Worm (Caenorhabditis elegans): ENCODE measurements around the gene K11H12.6.

K11H12.6 gene

DNA sequence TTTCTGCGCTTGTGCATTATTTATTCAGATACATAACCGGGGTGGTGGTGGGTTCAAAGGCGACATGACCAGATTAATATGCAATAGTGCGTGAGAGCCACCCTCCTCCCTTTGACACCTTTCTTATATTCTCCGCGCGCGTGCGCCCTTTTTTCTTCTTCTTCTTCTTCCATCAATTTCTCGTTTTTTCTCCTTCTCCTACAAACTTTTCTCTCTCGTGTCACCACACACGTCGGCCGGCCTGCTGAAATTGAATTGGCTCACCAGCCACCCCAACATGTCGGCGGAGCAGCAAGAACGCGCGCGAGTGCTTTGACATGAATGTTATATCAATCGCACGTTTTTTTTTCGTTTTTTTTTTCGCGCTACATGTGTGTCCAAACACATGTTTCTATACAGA is 7.5 kb upstream of the K11H12.6 start:
- no peak for TF ChIP-seq mdl-1 (tag; optimal IDR thresholded peaks at IDR 0.05)
- TF ChIP-seq nhr-90 (tag; optimal IDR thresholded peaks at IDR 0.05; ENCODE audit: poor library complexity): no peak
- no peak for TF ChIP-seq zag-1 (tag; optimal IDR thresholded peaks at IDR 0.05)
- TF ChIP-seq nhr-71 (tag; optimal IDR thresholded peaks at IDR 0.05): peak; percentile 33
- TF ChIP-seq vab-15 (tag; optimal IDR thresholded peaks at IDR 0.05): no peak
- no peak for TF ChIP-seq ces-1 (GFP tag; optimal IDR thresholded peaks at IDR 0.05)
- TF ChIP-seq blmp-1 (tag; optimal IDR thresholded peaks at IDR 0.05): no peak
- TF ChIP-seq C04F5.9 (tag; optimal IDR thresholded peaks at IDR 0.05): no peak
- TF ChIP-seq sup-37 (GFP tag; optimal IDR thresholded peaks at IDR 0.05): no peak
- TF ChIP-seq aly-2 (tag; optimal IDR thresholded peaks at IDR 0.05): no peak
- TF ChIP-seq nhr-85 (tag): no peak
- TF ChIP-seq tlp-1 (tag; optimal IDR thresholded peaks at IDR 0.05): no peak
- TF ChIP-seq tbx-2 (tag; optimal IDR thresholded peaks at IDR 0.05): no peak
- TF ChIP-seq ets-5 (GFP tag; IDR thresholded peaks at IDR 0.05): no peak
- TF ChIP-seq elt-3 (tag; optimal IDR thresholded peaks at IDR 0.05): no peak
- no peak for TF ChIP-seq efl-3 (GFP tag; optimal IDR thresholded peaks at IDR 0.05)
- TF ChIP-seq ztf-11 (tag; optimal IDR thresholded peaks at IDR 0.05): no peak
- TF ChIP-seq hpl-2 (GFP tag; optimal IDR thresholded peaks at IDR 0.05): no peak
- no peak for TF ChIP-seq lir-3 (tag; optimal IDR thresholded peaks at IDR 0.05; ENCODE audit: poor library complexity)
- no peak for TF ChIP-seq ceh-90 (tag; optimal IDR thresholded peaks at IDR 0.05)
- no peak for TF ChIP-seq ceh-8 (GFP tag; optimal IDR thresholded peaks at IDR 0.05)
- no peak for TF ChIP-seq pag-3 (tag; optimal IDR thresholded peaks at IDR 0.05; ENCODE audit: borderline replicate concordance, insufficient read depth)
- TF ChIP-seq nhr-12 (tag; optimal IDR thresholded peaks at IDR 0.05): no peak
- no peak for TF ChIP-seq mab-9 (GFP tag; IDR thresholded peaks at IDR 0.05)
- TF ChIP-seq nhr-19 (GFP tag; conservative IDR thresholded peaks at IDR 0.05): no peak
- TF ChIP-seq snu-23 (GFP tag; optimal IDR thresholded peaks at IDR 0.05): peak; percentile 4
- TF ChIP-seq nhr-28 (tag; optimal IDR thresholded peaks at IDR 0.05): no peak
- no peak for TF ChIP-seq zip-4 (GFP tag; optimal IDR thresholded peaks at IDR 0.05)
- no peak for TF ChIP-seq ztf-4 (tag; optimal IDR thresholded peaks at IDR 0.05)
- TF ChIP-seq pqm-1 (tag; optimal IDR thresholded peaks at IDR 0.05): no peak
- TF ChIP-seq elt-2 (tag; optimal IDR thresholded peaks at IDR 0.05): no peak
- TF ChIP-seq unc-30 (tag; optimal IDR thresholded peaks at IDR 0.05): no peak
- no peak for TF ChIP-seq irx-1 (tag; optimal IDR thresholded peaks at IDR 0.05)
- no peak for TF ChIP-seq unc-62 (GFP tag; optimal IDR thresholded peaks at IDR 0.05)
- TF ChIP-seq hlh-17 (GFP tag; optimal IDR thresholded peaks at IDR 0.05; ENCODE audit: borderline replicate concordance): no peak
- TF ChIP-seq nhr-11 (tag; optimal IDR thresholded peaks at IDR 0.05): no peak
- peak; percentile 7 for TF ChIP-seq fkh-10 (GFP tag; optimal IDR thresholded peaks at IDR 0.05)
- no peak for TF ChIP-seq nhr-76 (tag; optimal IDR thresholded peaks at IDR 0.05)
- peak; percentile 33 for TF ChIP-seq dsc-1 (tag; optimal IDR thresholded peaks at IDR 0.05)
- no peak for TF ChIP-seq aha-1 (tag; optimal IDR thresholded peaks at IDR 0.05)
- no peak for TF ChIP-seq fos-1 (tag; optimal IDR thresholded peaks at IDR 0.05)
- TF ChIP-seq ceh-82 (tag; optimal IDR thresholded peaks at IDR 0.05): peak in 1 of 3 experiments; percentile 42
- TF ChIP-seq ama-1 (optimal IDR thresholded peaks at IDR 0.05): no peak
- TF ChIP-seq nhr-47 (tag; optimal IDR thresholded peaks at IDR 0.05): peak; percentile 42
- no peak for TF ChIP-seq dpl-1 (GFP tag; optimal IDR thresholded peaks at IDR 0.05)
- no peak for TF ChIP-seq hlh-4 (tag; optimal IDR thresholded peaks at IDR 0.05)
- TF ChIP-seq sox-4 (tag; optimal IDR thresholded peaks at IDR 0.05): no peak
- TF ChIP-seq F16B12.6 (tag; optimal IDR thresholded peaks at IDR 0.05): no peak
- TF ChIP-seq egl-13 (tag; optimal IDR thresholded peaks at IDR 0.05): peak; percentile 0
- no peak for TF ChIP-seq rnt-1 (tag; optimal IDR thresholded peaks at IDR 0.05)
- no peak for TF ChIP-seq unc-98 (GFP tag; IDR thresholded peaks at IDR 0.05)
- TF ChIP-seq lin-13 (GFP tag; optimal IDR thresholded peaks at IDR 0.05): no peak
- no peak for TF ChIP-seq lin-35 (GFP tag; optimal IDR thresholded peaks at IDR 0.05)
- TF ChIP-seq lin-14 (GFP tag; optimal IDR thresholded peaks at IDR 0.05): peak; percentile 64
